Fruit fly (Drosophila melanogaster) whole organism, wandering third instar larva: ENCODE measurements around the gene RFeSP.
A peak's percentile ranks its signal among the peaks of the same experiment; 100 is the strongest.

Experiments used
- Abd-B ChIP-seq: fragments of >200 bp; optimal IDR thresholded peaks from 2 replicates; lab custom pipeline; 2017; ENCODE audit warnings: missing biosample characterization, missing genetic modification characterization
- CG32264 ChIP-seq: fragments of 200-800 bp; sonication (Bioruptor generic); optimal IDR thresholded peaks from 2 replicates; lab custom pipeline; 2016; ENCODE audit warnings: missing biosample characterization, missing genetic modification characterization
- CG9705 ChIP-seq: fragments of 200-800 bp; sonication (Bioruptor generic); optimal IDR thresholded peaks from 2 replicates; lab custom pipeline; 2018; ENCODE audit warnings: missing biosample characterization, mild to moderate bottlenecking, missing genetic modification characterization
- CrebA ChIP-seq: fragments of 200-800 bp; sonication (Bioruptor generic); optimal IDR thresholded peaks from 2 replicates; lab custom pipeline; 2016; ENCODE audit warnings: missing biosample characterization, mild to moderate bottlenecking, missing genetic modification characterization, borderline replicate concordance
- Dfd ChIP-seq: fragments of >200 bp; optimal IDR thresholded peaks from 2 replicates; lab custom pipeline; 2017; ENCODE audit warnings: missing biosample characterization, missing genetic modification characterization
- GATAd ChIP-seq: sonication (Bioruptor generic); optimal IDR thresholded peaks from 2 replicates; lab custom pipeline; 2016; ENCODE audit warnings: missing biosample characterization, missing genetic modification characterization
- HLH106 ChIP-seq: fragments of 200-800 bp; optimal IDR thresholded peaks from 3 replicates; lab custom pipeline; 2019; ENCODE audit warnings: missing biosample characterization, mild to moderate bottlenecking, missing genetic modification characterization, moderate library complexity
- Hnf4 ChIP-seq: fragments of 200-800 bp; sonication (Bioruptor generic); optimal IDR thresholded peaks from 2 replicates; lab custom pipeline; 2016; ENCODE audit warnings: missing biosample characterization, mild to moderate bottlenecking, missing genetic modification characterization
- Hr83 ChIP-seq: fragments of 200-300 bp; sonication (Bioruptor generic); optimal IDR thresholded peaks from 2 replicates; lab custom pipeline; 2016; ENCODE audit warnings: missing biosample characterization, mild to moderate bottlenecking, missing genetic modification characterization, moderate library complexity; ENCODE audit not compliant: poor library complexity, severe bottlenecking
- Jra ChIP-seq: sonication (Bioruptor generic); optimal IDR thresholded peaks from 2 replicates; lab custom pipeline; 2016; ENCODE audit warnings: missing biosample characterization, missing genetic modification characterization
- Myc ChIP-seq: fragments of >200 bp; optimal IDR thresholded peaks from 2 replicates; lab custom pipeline; 2017
- N ChIP-seq: fragments of >200 bp; optimal IDR thresholded peaks from 2 replicates; lab custom pipeline; 2018; ENCODE audit warnings: missing biosample characterization, missing external identifiers, missing genetic modification characterization
- OdsH ChIP-seq: fragments of 200-800 bp; sonication (Bioruptor generic); optimal IDR thresholded peaks from 2 replicates; lab custom pipeline; 2016; ENCODE audit warnings: missing biosample characterization, mild to moderate bottlenecking, missing genetic modification characterization
- Rel ChIP-seq, 2 experiments: fragments of 200-800 bp; sonication (Bioruptor generic) in 1 of 2; optimal IDR thresholded peaks; 2 replicates in 1 of 2; 3 replicates in 1 of 2; lab custom pipeline; 2016 to 2019; ENCODE audit warnings: mild to moderate bottlenecking in 2 of 2, missing biosample characterization in 2 of 2, missing genetic modification characterization in 2 of 2, moderate library complexity in 1 of 2
- Sp1 ChIP-seq: fragments of 200-800 bp; sonication (Bioruptor generic); optimal IDR thresholded peaks from 3 replicates; lab custom pipeline; 2019; ENCODE audit warnings: missing biosample characterization, mild to moderate bottlenecking, missing genetic modification characterization, moderate library complexity
- Vsx2 ChIP-seq: fragments of 200-300, 225-300 bp; sonication (Bioruptor generic); optimal IDR thresholded peaks from 2 replicates; lab custom pipeline; 2018; ENCODE audit warnings: missing biosample characterization, missing genetic modification characterization; ENCODE audit not compliant: partially characterized antibody
- br ChIP-seq: fragments of 200-800 bp; sonication (Bioruptor generic); optimal IDR thresholded peaks from 2 replicates; lab custom pipeline; 2016; ENCODE audit warnings: missing biosample characterization, missing genetic modification characterization
- dl ChIP-seq, 2 experiments: fragments of 175-275, 200-275 bp in 1 of 2; fragments of 200-275 bp in 1 of 2; sonication (Bioruptor generic); optimal IDR thresholded peaks; lab custom pipeline; 2018; ENCODE audit warnings: mild to moderate bottlenecking in 2 of 2, missing biosample characterization in 2 of 2, missing genetic modification characterization in 2 of 2, moderate library complexity in 2 of 2; ENCODE audit not compliant: partially characterized antibody in 2 of 2, insufficient read depth in 1 of 2
- dmrt93B ChIP-seq: fragments of 200-800 bp; sonication (Bioruptor generic); optimal IDR thresholded peaks from 2 replicates; lab custom pipeline; 2018; ENCODE audit warnings: missing biosample characterization, mild to moderate bottlenecking, missing genetic modification characterization
- dsf ChIP-seq: sonication (Bioruptor generic); optimal IDR thresholded peaks from 2 replicates; lab custom pipeline; 2016; ENCODE audit warnings: missing biosample characterization, missing genetic modification characterization, borderline replicate concordance
- ey ChIP-seq: fragments of 200-800 bp; sonication (Bioruptor generic); optimal IDR thresholded peaks from 2 replicates; lab custom pipeline; 2016; ENCODE audit warnings: missing biosample characterization, missing genetic modification characterization
- foxo ChIP-seq, 2 experiments: fragments of 200-800 bp; sonication (Bioruptor generic); optimal IDR thresholded peaks; 2 replicates in 1 of 2; 3 replicates in 1 of 2; lab custom pipeline; 2016 to 2017; ENCODE audit warnings: missing biosample characterization in 2 of 2, missing genetic modification characterization in 2 of 2
- fru ChIP-seq: fragments of 200-800 bp; sonication (Bioruptor generic); optimal IDR thresholded peaks from 3 replicates; lab custom pipeline; 2016; ENCODE audit warnings: missing biosample characterization, mild to moderate bottlenecking, missing genetic modification characterization
- h ChIP-seq: fragments of 200-800 bp; sonication (Bioruptor generic); optimal IDR thresholded peaks from 3 replicates; lab custom pipeline; 2016; ENCODE audit warnings: missing biosample characterization, mild to moderate bottlenecking, missing genetic modification characterization
- lola ChIP-seq: fragments of >200 bp; optimal IDR thresholded peaks from 2 replicates; lab custom pipeline; 2017; ENCODE audit warnings: missing biosample characterization, missing genetic modification characterization
- pan ChIP-seq: fragments of >200 bp; optimal IDR thresholded peaks from 2 replicates; lab custom pipeline; 2017
- psq ChIP-seq: fragments of 200-800 bp; sonication (Bioruptor generic); optimal IDR thresholded peaks from 3 replicates; lab custom pipeline; 2017; ENCODE audit warnings: missing biosample characterization, mild to moderate bottlenecking, missing genetic modification characterization, moderate library complexity
- rgr ChIP-seq: fragments of 200-800 bp; sonication (Bioruptor generic); optimal IDR thresholded peaks from 3 replicates; lab custom pipeline; 2016; ENCODE audit warnings: missing biosample characterization, mild to moderate bottlenecking, missing genetic modification characterization
- sage ChIP-seq: fragments of 200-800 bp; sonication (Bioruptor generic); optimal IDR thresholded peaks from 2 replicates; lab custom pipeline; 2016; ENCODE audit warnings: missing biosample characterization, mild to moderate bottlenecking, missing genetic modification characterization
- sv ChIP-seq: fragments of 200-800 bp; sonication (Bioruptor generic); optimal IDR thresholded peaks from 3 replicates; lab custom pipeline; 2016; ENCODE audit warnings: missing biosample characterization, missing genetic modification characterization
- tai ChIP-seq: sonication (Bioruptor generic); optimal IDR thresholded peaks from 2 replicates; lab custom pipeline; 2016; ENCODE audit warnings: missing biosample characterization, missing genetic modification characterization
- usp ChIP-seq: fragments of >200 bp; optimal IDR thresholded peaks from 2 replicates; lab custom pipeline; 2017; ENCODE audit warnings: missing biosample characterization, missing genetic modification characterization
- woc ChIP-seq: sonication (Bioruptor generic); optimal IDR thresholded peaks from 2 replicates; lab custom pipeline; 2016; ENCODE audit warnings: missing biosample characterization, mild to moderate bottlenecking, missing genetic modification characterization

Gene RFeSP

dm6 chr2L:1617712-1618111, 3.8 kb upstream of the RFeSP start:
- TF ChIP-seq psq (GFP tag; lab: Kevin White, UChicago) (no peak), h (no peak), Myc (lab: Kevin White, UChicago) (no peak), OdsH (GFP tag; lab: Kevin White, UChicago) (no peak), CG9705 (GFP tag; lab: Kevin White, UChicago) (no peak), foxo (GFP tag; optimal IDR thresholded peaks at IDR 0.05; lab: Kevin White, UChicago) (no peak), dmrt93B (GFP tag; lab: Kevin White, UChicago) (no peak), dsf (no peak), HLH106 (tag; lab: Kevin White, UChicago) (no peak), lola (GFP tag; lab: Kevin White, UChicago) (no peak), fru (no peak), N (GFP tag; lab: Kevin White, UChicago) (no peak), Vsx2 (GFP tag; lab: Kevin White, UChicago) (no peak)

- TF ChIP-seq fru (peak; percentile 0), Rel (GFP tag; optimal IDR thresholded peaks at IDR 0.05; lab: Kevin White, UChicago) (no peak), Rel (tag; optimal IDR thresholded peaks at IDR 0.05; lab: Kevin White, UChicago) (no peak), Dfd (GFP tag; lab: Kevin White, UChicago) (no peak), CrebA (GFP tag; lab: Kevin White, UChicago) (no peak), h (no peak), GATAd (GFP tag; lab: Kevin White, UChicago) (no peak), sage (no peak), CG32264 (GFP tag; lab: Kevin White, UChicago) (no peak), pan (lab: Kevin White, UChicago) (no peak), Hnf4 (GFP tag; lab: Kevin White, UChicago) (no peak), br (GFP tag; lab: Kevin White, UChicago) (no peak), sv (GFP tag; lab: Kevin White, UChicago) (peak; percentile 36), Abd-B (GFP tag; lab: Kevin White, UChicago) (no peak), psq (GFP tag; lab: Kevin White, UChicago) (no peak)
- TF ChIP-seq, all 38 proteins: peak for 2
Observed at dm6 chr2L:1615753-1616152, 1.8 kb upstream of the RFeSP start.

dm6 chr2L:1611122-1611521, 2.8 kb downstream of the RFeSP start, which contains the start of the genes Rab3GAP1 and CG14352:
TSS of gene Rab3GAP1 (minus strand) at chr2L:1611157.
TSS of gene CG14352 (plus strand) at chr2L:1611410.
- TF ChIP-seq OdsH (GFP tag; lab: Kevin White, UChicago) (peak; percentile 74), fru (peak; percentile 71), woc (peak; percentile 82), psq (GFP tag; lab: Kevin White, UChicago) (peak; percentile 69), CG9705 (GFP tag; lab: Kevin White, UChicago) (peak; percentile 85), usp (GFP tag; lab: Kevin White, UChicago) (no peak), HLH106 (tag; lab: Kevin White, UChicago) (peak; percentile 90), Rel (GFP tag; optimal IDR thresholded peaks at IDR 0.05; lab: Kevin White, UChicago) (no peak), Rel (tag; optimal IDR thresholded peaks at IDR 0.05; lab: Kevin White, UChicago) (peak; percentile 35), h (peak; percentile 88), CrebA (GFP tag; lab: Kevin White, UChicago) (no peak), CG32264 (GFP tag; lab: Kevin White, UChicago) (peak; percentile 76), br (GFP tag; lab: Kevin White, UChicago) (peak; percentile 89), Sp1 (GFP tag; lab: Kevin White, UChicago) (peak; percentile 73), dmrt93B (GFP tag; lab: Kevin White, UChicago) (peak; percentile 75), pan (lab: Kevin White, UChicago) (no peak), foxo (GFP tag; optimal IDR thresholded peaks at IDR 0.05; lab: Kevin White, UChicago) (peak in 1 of 2 experiments; percentile 92), rgr (GFP tag; lab: Kevin White, UChicago) (peak; percentile 85), dsf (peak; percentile 57), sv (GFP tag; lab: Kevin White, UChicago) (peak; percentile 87), tai (GFP tag; lab: Kevin White, UChicago) (no peak), Hr83 (GFP tag; lab: Kevin White, UChicago) (peak; percentile 68), ey (GFP tag; lab: Kevin White, UChicago) (peak; percentile 86), dl (GFP tag; optimal IDR thresholded peaks at IDR 0.05; lab: Kevin White, UChicago; ENCODE audit: insufficient read depth in 1 of 2, partially characterized antibody in 2 of 2) (no peak), Jra (peak; percentile 78), Dfd (GFP tag; lab: Kevin White, UChicago) (peak; percentile 28), GATAd (GFP tag; lab: Kevin White, UChicago) (peak; percentile 10)
